Worm (Caenorhabditis elegans) whole organism, late embryonic: Measurements from ENCODE around the gene dct-14.
A peak's percentile ranks its signal among the peaks of the same experiment; 100 is the strongest.

Experiments used
- C38D4.7 ChIP-seq: fragments of 200-800 bp; sonication (Bioruptor generic); optimal IDR thresholded peaks from 2 replicates; lab custom pipeline; 2018; ENCODE audit warnings: mild to moderate bottlenecking, missing genetic modification characterization, moderate library complexity, missing compliant biosample characterization
- T23F11.4 ChIP-seq: fragments of 200-800 bp; sonication (Bioruptor generic); optimal IDR thresholded peaks from 2 replicates; lab custom pipeline; 2018; ENCODE audit warnings: mild to moderate bottlenecking, missing genetic modification characterization, missing compliant biosample characterization
- Y22D7AL.16 ChIP-seq: sonication (generic microtip); optimal IDR thresholded peaks from 2 replicates; lab custom pipeline; 2016; ENCODE audit warnings: missing genetic modification characterization, missing compliant biosample characterization
- ceh-18 ChIP-seq: sonication (generic microtip); optimal IDR thresholded peaks from 2 replicates; lab custom pipeline; 2016; ENCODE audit warnings: missing genetic modification characterization, missing compliant biosample characterization
- ceh-22 ChIP-seq: sonication (generic microtip); optimal IDR thresholded peaks from 2 replicates; lab custom pipeline; 2017; ENCODE audit warnings: missing biosample characterization, missing genetic modification characterization
- ceh-45 ChIP-seq: fragments of 200-800 bp; sonication (Bioruptor generic); IDR thresholded peaks from 2 replicates; pipeline ENCODE4 v1.3.6; 2022; ENCODE audit warnings: missing genetic modification reagents, missing genetic modification characterization, missing compliant biosample characterization
- ceh-48 ChIP-seq: sonication (generic microtip); optimal IDR thresholded peaks from 2 replicates; lab custom pipeline; 2016; ENCODE audit warnings: missing genetic modification characterization, inconsistent platforms, missing compliant biosample characterization
- ceh-9 ChIP-seq: sonication (generic microtip); optimal IDR thresholded peaks from 2 replicates; lab custom pipeline; 2016; ENCODE audit warnings: mild to moderate bottlenecking, missing genetic modification characterization, inconsistent platforms, missing compliant biosample characterization
- dve-1 ChIP-seq: sonication (generic microtip); optimal IDR thresholded peaks from 2 replicates; lab custom pipeline; 2017; ENCODE audit warnings: antibody characterized with exemption, mild to moderate bottlenecking, missing genetic modification characterization, missing compliant biosample characterization
- fkh-10 ChIP-seq: fragments of 150-350 bp; optimal IDR thresholded peaks from 2 replicates; lab custom pipeline; 2014; ENCODE audit warnings: missing biosample characterization, missing genetic modification reagents, missing genetic modification characterization
- lin-11 ChIP-seq: fragments of 200-800 bp; sonication (Bioruptor generic); optimal IDR thresholded peaks from 2 replicates; lab custom pipeline; 2018; ENCODE audit warnings: mild to moderate bottlenecking, missing genetic modification characterization, missing compliant biosample characterization
- mec-3 ChIP-seq: sonication (generic microtip); optimal IDR thresholded peaks from 2 replicates; lab custom pipeline; 2016; ENCODE audit warnings: borderline replicate concordance, missing genetic modification characterization, missing compliant biosample characterization
- pat-9 ChIP-seq: fragments of 200-800 bp; sonication (Bioruptor generic); optimal IDR thresholded peaks from 2 replicates; lab custom pipeline; 2018; ENCODE audit warnings: mild to moderate bottlenecking, missing genetic modification characterization, moderate library complexity, missing compliant biosample characterization
- rnt-1 ChIP-seq: sonication (generic microtip); optimal IDR thresholded peaks from 2 replicates; lab custom pipeline; 2016; ENCODE audit warnings: missing genetic modification characterization, missing compliant biosample characterization
- ztf-16 ChIP-seq: sonication (generic microtip); optimal IDR thresholded peaks from 2 replicates; lab custom pipeline; 2017; ENCODE audit warnings: missing genetic modification characterization, missing compliant biosample characterization

Gene dct-14

DNA sequence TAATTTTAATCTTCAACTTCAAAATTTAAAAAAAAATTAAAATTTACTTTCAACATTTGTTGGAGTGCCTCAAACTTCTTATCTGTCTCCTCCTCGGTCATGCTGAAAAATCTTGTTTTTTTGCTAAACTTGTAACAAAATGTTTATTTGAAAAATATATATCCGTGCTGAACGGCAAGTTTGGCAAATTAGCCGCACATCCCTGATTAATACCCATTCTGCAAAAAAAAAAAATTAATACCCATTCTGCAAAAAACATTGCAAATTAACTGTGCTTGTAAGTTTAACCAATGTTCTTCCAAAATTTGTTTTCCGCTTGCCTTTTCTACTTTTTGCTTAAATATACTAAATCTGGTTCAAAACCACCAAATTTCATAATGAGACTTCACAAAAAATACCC lies 47.2 kb downstream of the dct-14 start, which contains the start of gene F48F5.6:
F48F5.6 (minus strand) TSS at position 101 of the 400 bp plus-strand sequence.
- TF ChIP-seq rnt-1 (no peak), Y22D7AL.16 (tag; lab: Kevin White, UChicago) (no peak), pat-9 (tag; lab: Kevin White, UChicago) (no peak), C38D4.7 (GFP tag; lab: Kevin White, UChicago) (no peak), ceh-48 (no peak), lin-11 (no peak), ztf-16 (no peak), fkh-10 (GFP tag; lab: Kevin White, UChicago) (no peak), dve-1 (tag; lab: Kevin White, UChicago) (no peak), mec-3 (tag; lab: Kevin White, UChicago) (no peak), T23F11.4 (no peak), ceh-9 (tag; lab: Kevin White, UChicago) (no peak)

- no peak for TF ChIP-seq ceh-45
- TF ChIP-seq ceh-22 = no peak
- TF ChIP-seq ceh-18 = peak; percentile 37
Measured at ce11 chrV:20451793-20452192, 48.5 kb downstream of the dct-14 start.
